Fruit fly (Drosophila melanogaster): ENCODE results near the gene AsnRS.

dm6 chr2L:19167135-19167681 is 35.5 kb upstream of the AsnRS start:
- no peak for TF ChIP-seq CG8119 (GFP tag; IDR thresholded peaks at IDR 0.05)
- no peak for TF ChIP-seq Met (GFP tag; optimal IDR thresholded peaks at IDR 0.05)
- no peak for TF ChIP-seq Blimp-1 (GFP tag; optimal IDR thresholded peaks at IDR 0.05)
- TF ChIP-seq eg (GFP tag; IDR thresholded peaks at IDR 0.05), result no peak
- peak; percentile 3 to 17 for TF ChIP-seq ss (GFP tag; optimal IDR thresholded peaks at IDR 0.05)
- no peak for TF ChIP-seq CG9139 (GFP tag; optimal IDR thresholded peaks at IDR 0.05)
- no peak for TF ChIP-seq topi (GFP tag; optimal IDR thresholded peaks at IDR 0.05)
- no peak for TF ChIP-seq CG6808 (GFP tag; optimal IDR thresholded peaks at IDR 0.05)
- TF ChIP-seq CG34406 (GFP tag; optimal IDR thresholded peaks at IDR 0.05), result no peak
- TF ChIP-seq Ets96B (tag; optimal IDR thresholded peaks at IDR 0.05), result no peak
- no peak for TF ChIP-seq net (GFP tag; optimal IDR thresholded peaks at IDR 0.05)
- TF ChIP-seq fd85E (GFP tag; optimal IDR thresholded peaks at IDR 0.05), result no peak

All from whole organism, prepupa.